Worm (Caenorhabditis elegans) whole organism, L4 larva: ENCODE measurements around the gene C23H3.5.

Experiments used
- F10B5.3 ChIP-seq: sonication (generic microtip); optimal IDR thresholded peaks from 2 replicates; lab custom pipeline; 2016; ENCODE audit warnings: mild to moderate bottlenecking, missing genetic modification characterization, missing compliant biosample characterization
- ctbp-1 ChIP-seq: fragments of 200-800 bp; sonication (Bioruptor generic); IDR thresholded peaks from 2 replicates; pipeline ENCODE4 v1.3.6; 2022; ENCODE audit warnings: missing genetic modification reagents, missing genetic modification characterization, missing compliant biosample characterization
- egl-27 ChIP-seq: sonication (generic microtip); optimal IDR thresholded peaks from 3 replicates; lab custom pipeline; 2017; ENCODE audit warnings: missing biosample characterization, missing genetic modification reagents, missing genetic modification characterization
- lsy-2 ChIP-seq, 2 experiments: fragments of 150-350 bp in 1 of 2; sonication (generic microtip) in 1 of 2; optimal IDR thresholded peaks; 2 replicates each; lab custom pipeline; 2014 to 2017; ENCODE audit warnings: missing biosample characterization in 2 of 2, missing genetic modification characterization in 2 of 2
- mep-1 ChIP-seq: fragments of 150-350 bp; sonication (generic microtip); optimal IDR thresholded peaks from 3 replicates; lab custom pipeline; 2014; ENCODE audit warnings: missing biosample characterization, missing genetic modification characterization
- nhr-28 ChIP-seq: fragments of 150-350 bp; optimal IDR thresholded peaks from 2 replicates; lab custom pipeline; 2014; ENCODE audit warnings: missing biosample characterization, missing genetic modification characterization
- tra-1 ChIP-seq: fragments of 200-800 bp; sonication (Bioruptor generic); IDR thresholded peaks from 2 replicates; pipeline ENCODE4 v1.3.6; 2022; ENCODE audit warnings: missing genetic modification reagents, missing genetic modification characterization, missing compliant biosample characterization
- zag-1 ChIP-seq: fragments of 150-350 bp; optimal IDR thresholded peaks from 2 replicates; lab custom pipeline; 2014; ENCODE audit warnings: missing biosample characterization, missing genetic modification characterization

DNA sequence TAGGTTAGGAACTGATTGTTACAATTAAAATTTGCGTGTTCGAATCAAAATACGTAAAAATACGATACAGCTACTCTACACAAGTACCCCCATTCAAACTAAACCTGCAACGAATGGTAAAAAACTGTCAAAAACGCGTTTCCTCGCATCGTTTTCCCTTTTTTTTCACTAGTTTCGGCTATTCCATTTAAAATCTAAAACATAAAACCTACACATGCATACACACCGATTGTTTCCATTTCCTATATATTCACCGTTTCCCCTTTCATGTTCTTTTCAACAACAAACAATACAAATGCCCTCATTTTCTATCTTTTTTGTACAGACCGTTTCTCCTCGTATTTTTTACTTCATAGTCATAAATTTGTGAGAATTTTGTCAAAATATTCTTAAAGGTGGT, 21.4 kb downstream of the C23H3.5 start:
- TF ChIP-seq egl-27 (tag; lab: Kevin White, UChicago) (no peak), F10B5.3 (tag; lab: Kevin White, UChicago) (no peak), tra-1 (GFP tag; lab: Robert Waterston, UW) (no peak), nhr-28 (tag; lab: Kevin White, UChicago) (no peak), ctbp-1 (GFP tag; lab: Robert Waterston, UW) (no peak), mep-1 (tag; lab: Kevin White, UChicago) (no peak), zag-1 (tag; lab: Kevin White, UChicago) (no peak), lsy-2 (tag; optimal IDR thresholded peaks at IDR 0.05; lab: Kevin White, UChicago) (no peak)
